Fruit fly (Drosophila melanogaster): ENCODE results near the gene smp-30.

dm6 chr3R:14786669-14787068 lies 35.6 kb upstream of the smp-30 start:
- TF ChIP-seq Sp1 (GFP tag; optimal IDR thresholded peaks at IDR 0.05) (no peak), psq (GFP tag; optimal IDR thresholded peaks at IDR 0.05) (no peak), Abd-B (GFP tag; optimal IDR thresholded peaks at IDR 0.05) (no peak), CG32264 (GFP tag; optimal IDR thresholded peaks at IDR 0.05) (no peak), brk (GFP tag; optimal IDR thresholded peaks at IDR 0.05) (no peak), Jra (GFP tag; optimal IDR thresholded peaks at IDR 0.05) (no peak)

Measured in whole organism, wandering third instar larva.